Fruit fly (Drosophila melanogaster): ENCODE results near the gene Kap-alpha3.

Gene Kap-alpha3

dm6 chr3R:9577382-9578137 lies at the start of gene Kap-alpha3, which contains the start of gene Son (continued):
- peak; percentile 59 for TF ChIP-seq pros (GFP tag; optimal IDR thresholded peaks at IDR 0.05)
- peak; percentile 91 for TF ChIP-seq CG4707 (GFP tag; optimal IDR thresholded peaks at IDR 0.05)
- peak; percentile 94 for TF ChIP-seq lilli (GFP tag; optimal IDR thresholded peaks at IDR 0.05)
- TF ChIP-seq Bdp1 (GFP tag; optimal IDR thresholded peaks at IDR 0.05), result peak; percentile 91
- TF ChIP-seq nau (GFP tag; optimal IDR thresholded peaks at IDR 0.05), result no peak
- TF ChIP-seq Mrtf (GFP tag; IDR thresholded peaks at IDR 0.05), result peak; percentile 75
- peak; percentile 94 for TF ChIP-seq CG12391 (tag; optimal IDR thresholded peaks at IDR 0.05)
- peak; percentile 82 for TF ChIP-seq sna (GFP tag; IDR thresholded peaks at IDR 0.05; ENCODE audit: partially characterized antibody)
- TF ChIP-seq CG13775 (GFP tag; optimal IDR thresholded peaks at IDR 0.05), result peak; percentile 98
- peak; percentile 76 for TF ChIP-seq CG6654 (GFP tag; optimal IDR thresholded peaks at IDR 0.05)
- TF ChIP-seq twi (tag; optimal IDR thresholded peaks at IDR 0.05), result peak; percentile 90
- TF ChIP-seq CG18619 (GFP tag; optimal IDR thresholded peaks at IDR 0.05), result peak; percentile 96
- peak; percentile 85 for TF ChIP-seq scrt (GFP tag; optimal IDR thresholded peaks at IDR 0.05)
- peak; percentile 94 for TF ChIP-seq CG9817 (tag; optimal IDR thresholded peaks at IDR 0.05)
- peak; percentile 94 for TF ChIP-seq Dll (GFP tag; IDR thresholded peaks at IDR 0.05; ENCODE audit: partially characterized antibody)
- peak; percentile 92 for TF ChIP-seq NK7.1 (GFP tag; optimal IDR thresholded peaks at IDR 0.05)
- peak; percentile 73 for TF ChIP-seq tap (tag; optimal IDR thresholded peaks at IDR 0.05)
- TF ChIP-seq bsh (GFP tag; optimal IDR thresholded peaks at IDR 0.05), result peak; percentile 44 to 80
- no peak for TF ChIP-seq dan (GFP tag; IDR thresholded peaks at IDR 0.05)
- TF ChIP-seq CG1233 (GFP tag; optimal IDR thresholded peaks at IDR 0.05), result peak; percentile 96
- peak; percentile 92 for TF ChIP-seq BtbVII (GFP tag; optimal IDR thresholded peaks at IDR 0.05)
- TF ChIP-seq Hr51 (GFP tag; optimal IDR thresholded peaks at IDR 0.05), result peak; percentile 86 to 95
- peak; percentile 90 for TF ChIP-seq CG31441 (GFP tag; IDR thresholded peaks at IDR 0.05)
- TF ChIP-seq lola (GFP tag; optimal IDR thresholded peaks at IDR 0.05), result peak in 1 of 3 experiments; percentile 87
- no peak for TF ChIP-seq Dfd (GFP tag; optimal IDR thresholded peaks at IDR 0.05)
- TF ChIP-seq Oli (tag; optimal IDR thresholded peaks at IDR 0.05), result peak; percentile 84
- TF ChIP-seq ap (GFP tag; IDR thresholded peaks at IDR 0.05), result peak; percentile 82
- TF ChIP-seq CG15514 (GFP tag; optimal IDR thresholded peaks at IDR 0.05), result peak; percentile 92
- peak; percentile 92 for TF ChIP-seq pb (GFP tag; optimal IDR thresholded peaks at IDR 0.05)
- peak; percentile 84 for TF ChIP-seq salm (tag; optimal IDR thresholded peaks at IDR 0.05)
- peak; percentile 80 for TF ChIP-seq CG5180 (GFP tag; optimal IDR thresholded peaks at IDR 0.05)
- TF ChIP-seq CG17186 (GFP tag; optimal IDR thresholded peaks at IDR 0.05), result peak; percentile 88
- peak; percentile 41 for TF ChIP-seq Dp (GFP tag; optimal IDR thresholded peaks at IDR 0.05)
- no peak for TF ChIP-seq usp (GFP tag; optimal IDR thresholded peaks at IDR 0.05)
- TF ChIP-seq CG7372 (GFP tag; IDR thresholded peaks at IDR 0.05), result peak; percentile 88
- TF ChIP-seq org-1 (GFP tag; optimal IDR thresholded peaks at IDR 0.05), result peak; percentile 78
- TF ChIP-seq Blimp-1 (GFP tag; optimal IDR thresholded peaks at IDR 0.05), result peak; percentile 70
- peak; percentile 98 for TF ChIP-seq CG10543 (GFP tag; optimal IDR thresholded peaks at IDR 0.05)
- TF ChIP-seq Lpt (GFP tag; optimal IDR thresholded peaks at IDR 0.05), result no peak
- peak; percentile 99 for TF ChIP-seq YL-1 (GFP tag; optimal IDR thresholded peaks at IDR 0.05)
- peak; percentile 82 for TF ChIP-seq Spps (tag; optimal IDR thresholded peaks at IDR 0.05)
- TF ChIP-seq stwl (tag; optimal IDR thresholded peaks at IDR 0.05), result peak; percentile 81
- TF ChIP-seq bab2 (GFP tag; optimal IDR thresholded peaks at IDR 0.05), result peak; percentile 92
- peak; percentile 75 for TF ChIP-seq CG2129 (GFP tag; IDR thresholded peaks at IDR 0.05; ENCODE audit: partially characterized antibody)
- peak; percentile 97 for TF ChIP-seq CG4328 (GFP tag; optimal IDR thresholded peaks at IDR 0.05)
- TF ChIP-seq Pdp1 (GFP tag; optimal IDR thresholded peaks at IDR 0.05), result peak; percentile 94 to 99
- peak; percentile 97 for TF ChIP-seq HLHmδ (GFP tag; optimal IDR thresholded peaks at IDR 0.05)

All from whole organism, embryonic.